Fruit fly (Drosophila melanogaster): Measurements from ENCODE around the gene sti.

- TF ChIP-seq bab1 (GFP tag; optimal IDR thresholded peaks at IDR 0.05) (no peak), toe (GFP tag; optimal IDR thresholded peaks at IDR 0.05) (no peak), Hr96 (GFP tag; optimal IDR thresholded peaks at IDR 0.05) (no peak), cic (GFP tag; optimal IDR thresholded peaks at IDR 0.05) (no peak), Clk (GFP tag; optimal IDR thresholded peaks at IDR 0.05) (no peak), Crg-1 (GFP tag; optimal IDR thresholded peaks at IDR 0.05) (no peak), tj (GFP tag; optimal IDR thresholded peaks at IDR 0.05) (no peak), CG33017 (tag; optimal IDR thresholded peaks at IDR 0.05) (no peak), pad (GFP tag; optimal IDR thresholded peaks at IDR 0.05) (no peak), ovo (GFP tag; optimal IDR thresholded peaks at IDR 0.05) (no peak), CG11617 (GFP tag; optimal IDR thresholded peaks at IDR 0.05) (no peak), CG14711 (tag; optimal IDR thresholded peaks at IDR 0.05) (no peak)
Measured at dm6 chr3L:12495312-12495725, 19.3 kb downstream of the sti start.

Data from whole organism, adult.